Worm (Caenorhabditis elegans) whole organism, L4 larva: ENCODE results near the gene rcat-1.
A peak's percentile ranks its signal among the peaks of the same experiment; 100 is the strongest.

Experiments used
- F26F4.8 ChIP-seq: fragments of 200-800 bp; sonication (Bioruptor generic); conservative IDR thresholded peaks from 2 replicates; pipeline ENCODE4 v1.3.6; 2022; ENCODE audit warnings: missing genetic modification characterization, missing compliant biosample characterization
- F37D6.2 ChIP-seq: sonication (generic microtip); optimal IDR thresholded peaks from 2 replicates; lab custom pipeline; 2016; ENCODE audit warnings: mild to moderate bottlenecking, missing genetic modification characterization, missing compliant biosample characterization
- F49E8.2 ChIP-seq: sonication (generic microtip); optimal IDR thresholded peaks from 2 replicates; lab custom pipeline; 2016; ENCODE audit warnings: missing compliant biosample characterization, mild to moderate bottlenecking, missing genetic modification characterization, borderline replicate concordance
- T20F7.1 ChIP-seq: fragments of 200-800 bp; sonication (Bioruptor generic); optimal IDR thresholded peaks from 2 replicates; lab custom pipeline; 2018; ENCODE audit warnings: mild to moderate bottlenecking, missing genetic modification characterization, missing compliant biosample characterization
- aha-1 ChIP-seq: fragments of 150-350 bp; peaks from one replicate; lab custom pipeline; 2014; ENCODE audit warnings: missing biosample characterization, missing genetic modification characterization
- ceh-28 ChIP-seq: fragments of 150-350 bp; optimal IDR thresholded peaks from 2 replicates; lab custom pipeline; 2014; ENCODE audit warnings: missing biosample characterization, missing genetic modification reagents, missing genetic modification characterization
- ceh-32 ChIP-seq: sonication (generic microtip); optimal IDR thresholded peaks from 2 replicates; lab custom pipeline; 2016; ENCODE audit warnings: mild to moderate bottlenecking, missing genetic modification characterization, missing compliant biosample characterization; ENCODE audit not compliant: poor library complexity
- ceh-44 ChIP-seq: fragments of 200-800 bp; sonication (Bioruptor generic); IDR thresholded peaks from 2 replicates; pipeline ENCODE4 v1.3.6; 2022; ENCODE audit warnings: missing genetic modification reagents, missing genetic modification characterization, missing compliant biosample characterization
- ceh-82 ChIP-seq: sonication (generic microtip); optimal IDR thresholded peaks from 2 replicates; lab custom pipeline; 2017; ENCODE audit warnings: missing biosample characterization, missing genetic modification characterization
- ces-1 ChIP-seq: fragments of 150-350 bp; sonication (generic microtip); optimal IDR thresholded peaks from 4 replicates; lab custom pipeline; 2014; ENCODE audit warnings: missing biosample characterization, missing genetic modification reagents, missing genetic modification characterization
- ctbp-1 ChIP-seq: fragments of 200-800 bp; sonication (Bioruptor generic); IDR thresholded peaks from 2 replicates; pipeline ENCODE4 v1.3.6; 2022; ENCODE audit warnings: missing genetic modification reagents, missing genetic modification characterization, missing compliant biosample characterization
- daf-16 ChIP-seq, 3 experiments: sonication (generic microtip); optimal IDR thresholded peaks; 2 replicates each; lab custom pipeline; 2016 to 2017; ENCODE audit warnings: missing genetic modification characterization in 3 of 3, missing genetic modification reagents in 3 of 3, mild to moderate bottlenecking in 2 of 3, missing compliant biosample characterization in 2 of 3, missing biosample characterization in 1 of 3, moderate library complexity in 1 of 3
- dmd-8 ChIP-seq: fragments of 200-800 bp; sonication (Bioruptor generic); IDR thresholded peaks from 2 replicates; pipeline ENCODE4 v1.3.6; 2022; ENCODE audit warnings: missing genetic modification characterization, missing compliant biosample characterization
- dpl-1 ChIP-seq: fragments of 150-350 bp; optimal IDR thresholded peaks from 2 replicates; lab custom pipeline; 2014; ENCODE audit warnings: missing biosample characterization, missing genetic modification reagents, missing genetic modification characterization
- duxl-1 ChIP-seq: sonication (generic microtip); optimal IDR thresholded peaks from 2 replicates; lab custom pipeline; 2016; ENCODE audit warnings: mild to moderate bottlenecking, missing genetic modification characterization, moderate library complexity, missing compliant biosample characterization; ENCODE audit not compliant: poor library complexity
- dve-1 ChIP-seq: sonication (generic microtip); optimal IDR thresholded peaks from 2 replicates; lab custom pipeline; 2017; ENCODE audit warnings: antibody characterized with exemption, mild to moderate bottlenecking, missing genetic modification characterization, missing compliant biosample characterization; ENCODE audit not compliant: insufficient read depth
- egl-43 ChIP-seq: fragments of 200-800 bp; sonication (Bioruptor generic); IDR thresholded peaks from 2 replicates; pipeline ENCODE4 v1.3.6; 2022; ENCODE audit warnings: missing genetic modification reagents, missing genetic modification characterization, missing compliant biosample characterization
- hif-1 ChIP-seq, 2 experiments: sonication (generic microtip); optimal IDR thresholded peaks; 2 replicates each; lab custom pipeline; 2016 to 2017; ENCODE audit warnings: missing compliant biosample characterization in 2 of 2, missing genetic modification characterization in 2 of 2, missing genetic modification reagents in 2 of 2, missing genotype in 2 of 2, mild to moderate bottlenecking in 1 of 2
- hlh-11 ChIP-seq: fragments of 200-800 bp; sonication (Bioruptor generic); optimal IDR thresholded peaks from 2 replicates; lab custom pipeline; 2018; ENCODE audit warnings: mild to moderate bottlenecking, missing genetic modification characterization, missing compliant biosample characterization
- jun-1 ChIP-seq: fragments of 150-350 bp; optimal IDR thresholded peaks from 2 replicates; lab custom pipeline; 2014; ENCODE audit warnings: missing biosample characterization, missing genetic modification reagents, missing genetic modification characterization
- lin-1 ChIP-seq: fragments of 200-800 bp; sonication (Bioruptor generic); IDR thresholded peaks from 2 replicates; pipeline ENCODE4 v1.3.6; 2022; ENCODE audit warnings: missing genetic modification reagents, missing genetic modification characterization, missing compliant biosample characterization
- lin-29 ChIP-seq: fragments of 200-800 bp; sonication (Bioruptor generic); IDR thresholded peaks from 2 replicates; pipeline ENCODE4 v1.3.6; 2022; ENCODE audit warnings: missing genetic modification reagents, missing genetic modification characterization, missing compliant biosample characterization
- mdl-1 ChIP-seq, 2 experiments: fragments of 150-350 bp in 1 of 2; sonication (generic microtip) in 1 of 2; optimal IDR thresholded peaks; 2 replicates each; lab custom pipeline; 2014 to 2017; ENCODE audit warnings: missing biosample characterization in 2 of 2, missing genetic modification characterization in 2 of 2
- mep-1 ChIP-seq: fragments of 150-350 bp; sonication (generic microtip); optimal IDR thresholded peaks from 3 replicates; lab custom pipeline; 2014; ENCODE audit warnings: missing biosample characterization, missing genetic modification characterization
- mes-2 ChIP-seq: sonication (generic microtip); optimal IDR thresholded peaks from 2 replicates; lab custom pipeline; 2016; ENCODE audit warnings: missing genotype, mild to moderate bottlenecking, missing genetic modification characterization, missing compliant biosample characterization; ENCODE audit not compliant: poor library complexity, severe bottlenecking
- mxl-3 ChIP-seq: fragments of 200-800 bp; sonication (Bioruptor generic); optimal IDR thresholded peaks from 2 replicates; lab custom pipeline; 2018; ENCODE audit warnings: mild to moderate bottlenecking, missing genetic modification characterization, missing compliant biosample characterization
- nhr-237 ChIP-seq: sonication (generic microtip); optimal IDR thresholded peaks from 2 replicates; lab custom pipeline; 2017; ENCODE audit warnings: missing biosample characterization, missing genetic modification characterization
- nhr-28 ChIP-seq: fragments of 150-350 bp; optimal IDR thresholded peaks from 2 replicates; lab custom pipeline; 2014; ENCODE audit warnings: missing biosample characterization, missing genetic modification characterization
- nhr-48 ChIP-seq: sonication (generic microtip); optimal IDR thresholded peaks from 2 replicates; lab custom pipeline; 2016; ENCODE audit warnings: mild to moderate bottlenecking, missing genetic modification characterization, missing compliant biosample characterization
- nhr-77 ChIP-seq: fragments of 150-350 bp; optimal IDR thresholded peaks from 2 replicates; lab custom pipeline; 2014; ENCODE audit warnings: missing biosample characterization, missing genetic modification characterization
- pha-4 ChIP-seq, 2 experiments: fragments of 150-350 bp in 1 of 2; fragments of 200-800 bp in 1 of 2; sonication (Bioruptor generic) in 1 of 2; IDR thresholded peaks in 1 of 2; optimal IDR thresholded peaks in 1 of 2; 2 replicates each; pipeline versions ENCODE4 v1.3.6 to Lab custom; 2014 to 2022; ENCODE audit warnings: missing genetic modification characterization in 2 of 2, missing genetic modification reagents in 2 of 2, missing biosample characterization in 1 of 2, missing compliant biosample characterization in 1 of 2
- php-3 ChIP-seq: fragments of 200-800 bp; sonication (Bioruptor generic); IDR thresholded peaks from 2 replicates; pipeline ENCODE4 v1.3.6; 2022; ENCODE audit warnings: missing genetic modification reagents, missing genetic modification characterization, missing compliant biosample characterization
- pqm-1 ChIP-seq: sonication (generic microtip); optimal IDR thresholded peaks from 2 replicates; lab custom pipeline; 2017; ENCODE audit warnings: missing biosample characterization, missing genetic modification characterization
- saeg-2 ChIP-seq: fragments of 200-800 bp; sonication (Bioruptor generic); IDR thresholded peaks from 2 replicates; pipeline ENCODE4 v1.3.6; 2022; ENCODE audit warnings: missing genetic modification reagents, missing genetic modification characterization, missing compliant biosample characterization
- set-16 ChIP-seq: fragments of 200-800 bp; sonication (Bioruptor generic); IDR thresholded peaks from 2 replicates; pipeline ENCODE4 v1.3.6; 2022; ENCODE audit warnings: missing genetic modification reagents, missing genetic modification characterization, missing compliant biosample characterization
- tra-1 ChIP-seq: fragments of 200-800 bp; sonication (Bioruptor generic); IDR thresholded peaks from 2 replicates; pipeline ENCODE4 v1.3.6; 2022; ENCODE audit warnings: missing genetic modification reagents, missing genetic modification characterization, missing compliant biosample characterization
- unc-130 ChIP-seq: sonication (generic microtip); optimal IDR thresholded peaks from 2 replicates; lab custom pipeline; 2016; ENCODE audit warnings: missing genetic modification reagents, missing genetic modification characterization, missing compliant biosample characterization
- unc-62 ChIP-seq, 3 experiments: fragments of 150-350 bp in 1 of 3; sonication (generic microtip); optimal IDR thresholded peaks in 2 of 3; peaks in 1 of 3; 1 replicate in 1 of 3; 2 replicates in 2 of 3; lab custom pipeline; 2014 to 2017; ENCODE audit warnings: missing biosample characterization in 3 of 3, missing genetic modification characterization in 3 of 3, missing genetic modification reagents in 3 of 3, missing genotype in 1 of 3
- zag-1 ChIP-seq: fragments of 150-350 bp; optimal IDR thresholded peaks from 2 replicates; lab custom pipeline; 2014; ENCODE audit warnings: missing biosample characterization, missing genetic modification characterization
- zfp-3 ChIP-seq: fragments of 200-800 bp; sonication (Bioruptor generic); conservative IDR thresholded peaks from 2 replicates; pipeline ENCODE4 v1.3.6; 2022; ENCODE audit warnings: missing genetic modification reagents, missing genetic modification characterization, missing compliant biosample characterization
- zip-11 ChIP-seq: fragments of 200-800 bp; sonication (Bioruptor generic); IDR thresholded peaks from 2 replicates; pipeline ENCODE4 v1.3.6; 2022; ENCODE audit warnings: missing genetic modification characterization, missing compliant biosample characterization

Gene rcat-1

DNA sequence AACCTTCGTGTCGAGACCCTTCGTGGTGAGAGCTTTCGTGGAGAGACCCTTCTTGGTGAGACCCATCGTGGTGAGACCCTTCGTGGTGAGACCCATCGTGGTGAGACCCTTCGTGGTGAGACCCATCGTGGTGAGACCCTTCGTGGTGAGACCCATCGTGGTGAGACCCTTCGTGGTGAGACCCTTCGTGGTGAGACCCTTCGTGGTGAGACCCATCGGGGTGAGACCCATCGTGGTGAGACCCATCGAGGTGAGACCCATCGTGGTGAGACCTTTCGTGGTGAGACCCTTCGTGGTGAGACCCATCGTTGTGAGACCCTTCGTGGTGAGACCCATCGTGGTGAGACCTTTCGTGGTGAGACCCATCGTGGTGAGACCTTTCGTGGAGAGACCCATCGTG lies 26.0 kb upstream of the rcat-1 start:
- TF ChIP-seq dmd-8 (0 out of 2 replicates have a peak, but pooled peaks have one; percentile 40), set-16 (peak; percentile 79), egl-43 (GFP tag; lab: Robert Waterston, UW) (0 out of 2 replicates have a peak, but pooled peaks have one; percentile 48)

- TF ChIP-seq unc-62 (GFP tag; optimal IDR thresholded peaks at IDR 0.05 in 1 of 2; lab: Kevin White, UChicago) (peak in 1 of 2 experiments; percentile 64), unc-62 (tag; optimal IDR thresholded peaks at IDR 0.05; lab: Kevin White, UChicago) (no peak), ceh-32 (tag; lab: Kevin White, UChicago) (no peak)
Observed at ce11 chrIV:278284-278683, 23.1 kb upstream of the rcat-1 start.

DNA sequence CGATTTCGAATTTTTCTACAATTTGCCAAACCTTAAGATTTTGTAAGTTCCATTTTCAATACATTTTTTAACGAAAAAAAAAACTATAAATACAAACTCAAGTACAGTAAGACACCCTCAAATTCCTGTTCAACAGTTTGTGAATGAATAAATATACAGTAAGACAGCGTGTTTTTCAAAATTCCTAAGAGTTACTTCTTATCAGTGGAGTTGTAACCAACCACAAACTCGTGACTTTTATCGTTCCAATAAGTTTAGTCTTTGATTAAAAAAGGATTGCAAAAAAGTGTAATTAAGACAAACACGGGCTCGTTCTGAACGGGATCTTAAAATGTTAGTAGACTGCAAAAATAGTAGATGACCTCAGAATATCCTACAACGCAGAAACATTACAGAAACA lies 19.9 kb upstream of the rcat-1 start:
- TF ChIP-seq zag-1 (tag; lab: Kevin White, UChicago): no peak
- TF ChIP-seq nhr-28 (tag; lab: Kevin White, UChicago): peak; percentile 64
- no peak for TF ChIP-seq ceh-44 (GFP tag; lab: Robert Waterston, UW)
- TF ChIP-seq daf-16 (GFP tag; optimal IDR thresholded peaks at IDR 0.05; lab: Kevin White, UChicago): no peak
- TF ChIP-seq daf-16 (tag; optimal IDR thresholded peaks at IDR 0.05; lab: Kevin White, UChicago): peak; percentile 78
- peak; percentile 57 for TF ChIP-seq nhr-77
- TF ChIP-seq dve-1 (tag; lab: Kevin White, UChicago): peak; percentile 48
- no peak for TF ChIP-seq F49E8.2 (tag; lab: Kevin White, UChicago)
- TF ChIP-seq hlh-11: peak; percentile 28
- TF ChIP-seq pqm-1 (tag; lab: Kevin White, UChicago): peak; percentile 54
- no peak for TF ChIP-seq F26F4.8 (GFP tag; lab: Robert Waterston, UW)
- TF ChIP-seq, all 104 proteins: peak for 6

DNA sequence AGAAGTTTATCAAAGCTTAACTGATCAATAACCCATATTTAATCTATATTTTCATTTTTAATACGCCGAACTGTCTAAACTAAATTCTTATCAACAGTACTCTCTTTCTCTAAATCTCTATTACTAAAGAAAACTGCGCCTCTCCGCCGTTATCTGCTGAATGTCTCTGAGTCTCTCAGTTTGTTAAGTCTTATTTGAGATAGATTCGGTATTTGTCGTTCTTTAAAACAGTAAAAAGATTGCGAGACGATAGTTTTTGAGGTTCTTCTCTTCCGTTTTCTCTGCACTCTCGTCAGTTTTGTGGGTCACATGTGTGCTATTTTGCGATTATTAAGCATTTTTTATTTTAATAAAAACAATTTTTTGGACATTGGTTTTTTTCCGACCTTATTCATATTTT lies 19.0 kb upstream of the rcat-1 start, which contains the start of gene sma-10:
sma-10 (plus strand) TSS at position 236 of the 400 bp plus-strand sequence.
- TF ChIP-seq nhr-237 (tag; lab: Kevin White, UChicago) (no peak), hlh-11 (peak; percentile 93), nhr-48 (tag; lab: Kevin White, UChicago) (peak; percentile 64), duxl-1 (no peak), tra-1 (GFP tag; lab: Robert Waterston, UW) (peak; percentile 15; the same call in 1 of the 2 replicates), zip-11 (GFP tag; lab: Robert Waterston, UW) (no peak), T20F7.1 (GFP tag; lab: Kevin White, UChicago) (peak; percentile 54), unc-62 (GFP tag; optimal IDR thresholded peaks at IDR 0.05 in 1 of 2; lab: Kevin White, UChicago) (peak in 1 of 2 experiments; percentile 49), unc-62 (tag; optimal IDR thresholded peaks at IDR 0.05; lab: Kevin White, UChicago) (no peak), pha-4 (GFP tag; IDR thresholded peaks at IDR 0.05; lab: Robert Waterston, UW) (peak; percentile 65), pha-4 (tag; optimal IDR thresholded peaks at IDR 0.05; lab: Kevin White, UChicago) (no peak), php-3 (GFP tag; lab: Robert Waterston, UW) (peak; percentile 89), ceh-28 (tag; lab: Kevin White, UChicago) (no peak), ceh-82 (no peak), aha-1 (tag; lab: Kevin White, UChicago) (no peak), nhr-77 (peak; percentile 92), hif-1 (tag; optimal IDR thresholded peaks at IDR 0.05; lab: Kevin White, UChicago) (peak in 1 of 2 experiments; percentile 29), lin-29 (GFP tag; lab: Robert Waterston, UW) (no peak), mxl-3 (peak; percentile 32), saeg-2 (GFP tag; lab: Robert Waterston, UW) (no peak), daf-16 (GFP tag; optimal IDR thresholded peaks at IDR 0.05; lab: Kevin White, UChicago) (peak in 1 of 2 experiments; percentile 25), daf-16 (tag; optimal IDR thresholded peaks at IDR 0.05; lab: Kevin White, UChicago) (peak; percentile 92), dve-1 (tag; lab: Kevin White, UChicago) (peak; percentile 98), ctbp-1 (GFP tag; lab: Robert Waterston, UW) (no peak), lin-1 (GFP tag; lab: Robert Waterston, UW) (peak; percentile 78; the same call in 1 of the 2 replicates), dpl-1 (GFP tag; lab: Kevin White, UChicago) (peak; percentile 34), mdl-1 (tag; optimal IDR thresholded peaks at IDR 0.05; lab: Kevin White, UChicago) (peak in 1 of 2 experiments; percentile 61), ces-1 (GFP tag; lab: Kevin White, UChicago) (no peak), mes-2 (tag; lab: Kevin White, UChicago) (peak; percentile 40), jun-1 (tag; lab: Kevin White, UChicago) (no peak), mep-1 (tag; lab: Kevin White, UChicago) (peak; percentile 74), F37D6.2 (tag; lab: Kevin White, UChicago) (no peak), nhr-28 (tag; lab: Kevin White, UChicago) (peak; percentile 92), zfp-3 (no peak), ceh-44 (GFP tag; lab: Robert Waterston, UW) (no peak), unc-130 (GFP tag; lab: Kevin White, UChicago) (no peak)
